Fruit fly (Drosophila melanogaster): Measurements from ENCODE around the gene btn.
A peak's percentile ranks its signal among the peaks of the same experiment; 100 is the strongest.

Gene btn

dm6 chr3R:22539762-22540161, 46.7 kb downstream of the btn start, which contains the start of gene CG5326 (continued):
- no peak for TF ChIP-seq slou (GFP tag; optimal IDR thresholded peaks at IDR 0.05)
- no peak for TF ChIP-seq CG16815 (GFP tag; optimal IDR thresholded peaks at IDR 0.05)
- TF ChIP-seq Doc3 (GFP tag; IDR thresholded peaks at IDR 0.05; ENCODE audit: partially characterized antibody), result no peak
- TF ChIP-seq bcd (GFP tag; optimal IDR thresholded peaks at IDR 0.05), result no peak
- TF ChIP-seq exex (tag; optimal IDR thresholded peaks at IDR 0.05), result no peak
- TF ChIP-seq sisA (GFP tag; IDR thresholded peaks at IDR 0.05), result no peak
- TF ChIP-seq toy (GFP tag; IDR thresholded peaks at IDR 0.05), result no peak
- TF ChIP-seq CG17612 (GFP tag; IDR thresholded peaks at IDR 0.05), result no peak
- TF ChIP-seq dm (GFP tag; optimal IDR thresholded peaks at IDR 0.05), result no peak
- no peak for TF ChIP-seq C15 (GFP tag; IDR thresholded peaks at IDR 0.05)
- TF ChIP-seq ftz-f1 (GFP tag; optimal IDR thresholded peaks at IDR 0.05), result no peak
- TF ChIP-seq nmo (GFP tag; optimal IDR thresholded peaks at IDR 0.05), result no peak
- TF ChIP-seq slbo (GFP tag; IDR thresholded peaks at IDR 0.05), result no peak
- no peak for TF ChIP-seq CG2129 (GFP tag; IDR thresholded peaks at IDR 0.05; ENCODE audit: partially characterized antibody)
- no peak for TF ChIP-seq dmrt99B (tag; optimal IDR thresholded peaks at IDR 0.05)
- TF ChIP-seq CG1832 (GFP tag; optimal IDR thresholded peaks at IDR 0.05), result no peak
- no peak for TF ChIP-seq CG2889 (GFP tag; IDR thresholded peaks at IDR 0.05)
- no peak for TF ChIP-seq Atf-2 (GFP tag; optimal IDR thresholded peaks at IDR 0.05)
- TF ChIP-seq CG17359 (tag; optimal IDR thresholded peaks at IDR 0.05), result no peak
- TF ChIP-seq CG10543 (GFP tag; optimal IDR thresholded peaks at IDR 0.05), result peak; percentile 24
- TF ChIP-seq CG10565 (GFP tag; optimal IDR thresholded peaks at IDR 0.05), result no peak
- no peak for TF ChIP-seq PHDP (tag; optimal IDR thresholded peaks at IDR 0.05)
- TF ChIP-seq CG8290 (GFP tag; optimal IDR thresholded peaks at IDR 0.05), result no peak
- TF ChIP-seq CG8290 (tag; optimal IDR thresholded peaks at IDR 0.05), result peak in 1 of 2 experiments; percentile 40
- TF ChIP-seq CG4730 (GFP tag; IDR thresholded peaks at IDR 0.05), result no peak
- TF ChIP-seq chif (GFP tag; optimal IDR thresholded peaks at IDR 0.05), result no peak
- no peak for TF ChIP-seq pfk (GFP tag; optimal IDR thresholded peaks at IDR 0.05)
- TF ChIP-seq Nf-YA (GFP tag; IDR thresholded peaks at IDR 0.05), result no peak
- no peak for TF ChIP-seq jing (GFP tag; optimal IDR thresholded peaks at IDR 0.05)
- no peak for TF ChIP-seq CG11504 (tag; optimal IDR thresholded peaks at IDR 0.05)
- TF ChIP-seq klu (GFP tag; IDR thresholded peaks at IDR 0.05), result no peak
- no peak for TF ChIP-seq gsb-n (tag; optimal IDR thresholded peaks at IDR 0.05)
- peak; percentile 63; the same call in 2 of the 4 replicates for TF ChIP-seq chinmo (GFP tag; IDR thresholded peaks at IDR 0.05; ENCODE audit: partially characterized antibody)
- TF ChIP-seq Med (GFP tag), result peak; percentile 79
- TF ChIP-seq gsb (GFP tag; IDR thresholded peaks at IDR 0.05), result no peak
- no peak for TF ChIP-seq tna (GFP tag; IDR thresholded peaks at IDR 0.05; ENCODE audit: partially characterized antibody)
- TF ChIP-seq ap (GFP tag; IDR thresholded peaks at IDR 0.05), result no peak
- TF ChIP-seq sug (tag; optimal IDR thresholded peaks at IDR 0.05), result no peak
- no peak for TF ChIP-seq CG17361 (GFP tag; IDR thresholded peaks at IDR 0.05)
- TF ChIP-seq CG3726 (GFP tag; IDR thresholded peaks at IDR 0.05), result no peak
- TF ChIP-seq disco-r (GFP tag; optimal IDR thresholded peaks at IDR 0.05), result no peak
- TF ChIP-seq Neu2 (GFP tag; optimal IDR thresholded peaks at IDR 0.05; ENCODE audit: borderline replicate concordance), result no peak
- TF ChIP-seq Doc2 (GFP tag; IDR thresholded peaks at IDR 0.05), result no peak
- no peak for TF ChIP-seq D19A (tag; optimal IDR thresholded peaks at IDR 0.05)
- TF ChIP-seq crc (GFP tag; optimal IDR thresholded peaks at IDR 0.05), result no peak
- TF ChIP-seq Kr (GFP tag; optimal IDR thresholded peaks at IDR 0.05), result no peak
- TF ChIP-seq HLHmδ (GFP tag; optimal IDR thresholded peaks at IDR 0.05), result no peak
- no peak for TF ChIP-seq Mrtf (GFP tag; IDR thresholded peaks at IDR 0.05)
- no peak for TF ChIP-seq kay (GFP tag; optimal IDR thresholded peaks at IDR 0.05)
- TF ChIP-seq HmgZ (tag; optimal IDR thresholded peaks at IDR 0.05), result no peak
- no peak for TF ChIP-seq hbn (GFP tag; IDR thresholded peaks at IDR 0.05; ENCODE audit: partially characterized antibody)
- no peak for TF ChIP-seq CG7839 (tag; optimal IDR thresholded peaks at IDR 0.05)

All from whole organism, embryonic.